Worm (Caenorhabditis elegans): ENCODE data around the gene srh-146.

DNA sequence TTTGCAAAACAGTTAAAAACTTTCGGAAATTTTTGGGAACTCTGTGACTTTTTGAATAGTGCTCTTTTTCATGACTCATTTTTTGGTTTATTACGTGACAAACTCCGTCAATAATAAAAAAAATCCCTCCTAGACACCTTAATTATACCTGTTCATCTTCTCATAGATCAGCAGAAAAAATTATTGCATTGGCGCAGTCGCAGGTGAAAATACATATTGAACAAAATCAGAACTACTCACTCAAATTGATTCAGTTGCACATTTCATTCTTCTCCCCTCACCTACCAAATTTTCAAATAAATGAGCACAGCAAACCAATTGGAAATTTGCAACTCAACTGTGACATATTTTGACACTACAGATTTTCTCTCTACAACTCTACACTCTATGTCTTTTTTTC, 21.1 kb upstream of the srh-146 start, which contains the start of gene srh-127:
- no peak for TF ChIP-seq W03F9.2 (tag; optimal IDR thresholded peaks at IDR 0.05)
- TF ChIP-seq dao-5 (tag; optimal IDR thresholded peaks at IDR 0.05) = no peak
- TF ChIP-seq him-1 (tag; optimal IDR thresholded peaks at IDR 0.05) = no peak

All from whole organism, L4/young adult.